Worm (Caenorhabditis elegans) whole organism, L4 larva: ENCODE data around the gene F44G4.3.
A peak's percentile ranks its signal among the peaks of the same experiment; 100 is the strongest.

Experiments used
- F10B5.3 ChIP-seq: sonication (generic microtip); optimal IDR thresholded peaks from 2 replicates; lab custom pipeline; 2016; ENCODE audit warnings: mild to moderate bottlenecking, missing genetic modification characterization, missing compliant biosample characterization
- F26F4.8 ChIP-seq: fragments of 200-800 bp; sonication (Bioruptor generic); conservative IDR thresholded peaks from 2 replicates; pipeline ENCODE4 v1.3.6; 2022; ENCODE audit warnings: missing genetic modification characterization, missing compliant biosample characterization
- F37D6.2 ChIP-seq: sonication (generic microtip); optimal IDR thresholded peaks from 2 replicates; lab custom pipeline; 2016; ENCODE audit warnings: mild to moderate bottlenecking, missing genetic modification characterization, missing compliant biosample characterization
- F49E8.2 ChIP-seq: sonication (generic microtip); optimal IDR thresholded peaks from 2 replicates; lab custom pipeline; 2016; ENCODE audit warnings: missing compliant biosample characterization, mild to moderate bottlenecking, missing genetic modification characterization, borderline replicate concordance
- R02D3.7 ChIP-seq: fragments of 150-350 bp; sonication (generic microtip); optimal IDR thresholded peaks from 3 replicates; lab custom pipeline; 2014; ENCODE audit warnings: missing biosample characterization, missing genetic modification characterization
- T20F7.1 ChIP-seq: fragments of 200-800 bp; sonication (Bioruptor generic); optimal IDR thresholded peaks from 2 replicates; lab custom pipeline; 2018; ENCODE audit warnings: mild to moderate bottlenecking, missing genetic modification characterization, missing compliant biosample characterization
- Y5F2A.4 ChIP-seq: fragments of 200-800 bp; sonication (Bioruptor generic); optimal IDR thresholded peaks from 2 replicates; lab custom pipeline; 2018; ENCODE audit warnings: mild to moderate bottlenecking, missing genetic modification characterization, missing compliant biosample characterization
- aha-1 ChIP-seq: fragments of 150-350 bp; peaks from one replicate; lab custom pipeline; 2014; ENCODE audit warnings: missing biosample characterization, missing genetic modification characterization
- aly-2 ChIP-seq: sonication (generic microtip); optimal IDR thresholded peaks from 2 replicates; lab custom pipeline; 2018; ENCODE audit warnings: missing biosample characterization, missing genetic modification characterization
- ama-1 ChIP-seq: fragments of 150-350 bp; optimal IDR thresholded peaks from 2 replicates; lab custom pipeline; 2014; ENCODE audit warnings: inconsistent platforms, mixed read lengths
- arid-1 ChIP-seq: fragments of 200-800 bp; sonication (Bioruptor generic); conservative IDR thresholded peaks from 2 replicates; pipeline ENCODE4 v1.3.6; 2022; ENCODE audit warnings: missing genetic modification reagents, missing genetic modification characterization, missing compliant biosample characterization
- ceh-62 ChIP-seq: sonication (generic microtip); optimal IDR thresholded peaks from 2 replicates; lab custom pipeline; 2017; ENCODE audit warnings: missing biosample characterization, missing genetic modification characterization
- ces-1 ChIP-seq: fragments of 150-350 bp; sonication (generic microtip); optimal IDR thresholded peaks from 4 replicates; lab custom pipeline; 2014; ENCODE audit warnings: missing biosample characterization, missing genetic modification reagents, missing genetic modification characterization
- cey-2 ChIP-seq: sonication (generic microtip); optimal IDR thresholded peaks from 3 replicates; lab custom pipeline; 2017; ENCODE audit warnings: missing genetic modification characterization, mild to moderate bottlenecking, missing compliant biosample characterization, antibody characterized with exemption, borderline replicate concordance; ENCODE audit not compliant: insufficient read depth
- ctbp-1 ChIP-seq: fragments of 200-800 bp; sonication (Bioruptor generic); IDR thresholded peaks from 2 replicates; pipeline ENCODE4 v1.3.6; 2022; ENCODE audit warnings: missing genetic modification reagents, missing genetic modification characterization, missing compliant biosample characterization
- daf-12 ChIP-seq: fragments of 150-350 bp; optimal IDR thresholded peaks from 2 replicates; lab custom pipeline; 2014; ENCODE audit warnings: missing biosample characterization, missing genetic modification reagents, missing genetic modification characterization
- daf-16 ChIP-seq, 3 experiments: sonication (generic microtip); optimal IDR thresholded peaks; 2 replicates each; lab custom pipeline; 2016 to 2017; ENCODE audit warnings: missing genetic modification characterization in 3 of 3, missing genetic modification reagents in 3 of 3, mild to moderate bottlenecking in 2 of 3, missing compliant biosample characterization in 2 of 3, missing biosample characterization in 1 of 3, moderate library complexity in 1 of 3
- dmd-6 ChIP-seq: fragments of 200-800 bp; sonication (Bioruptor generic); IDR thresholded peaks from 2 replicates; pipeline ENCODE4 v1.3.6; 2022; ENCODE audit warnings: missing genetic modification reagents, missing genetic modification characterization, missing compliant biosample characterization
- dmd-8 ChIP-seq: fragments of 200-800 bp; sonication (Bioruptor generic); IDR thresholded peaks from 2 replicates; pipeline ENCODE4 v1.3.6; 2022; ENCODE audit warnings: missing genetic modification characterization, missing compliant biosample characterization
- egl-27 ChIP-seq: sonication (generic microtip); optimal IDR thresholded peaks from 3 replicates; lab custom pipeline; 2017; ENCODE audit warnings: missing biosample characterization, missing genetic modification reagents, missing genetic modification characterization
- fkh-10 ChIP-seq: fragments of 150-350 bp; optimal IDR thresholded peaks from 2 replicates; lab custom pipeline; 2014; ENCODE audit warnings: missing biosample characterization, missing genetic modification reagents, missing genetic modification characterization
- fos-1 ChIP-seq: fragments of 150-350 bp; optimal IDR thresholded peaks from 2 replicates; lab custom pipeline; 2014; ENCODE audit warnings: missing biosample characterization, missing genetic modification characterization
- hmg-1.1 ChIP-seq: fragments of 200-800 bp; sonication (Bioruptor generic); IDR thresholded peaks from 2 replicates; pipeline ENCODE4 v1.3.6; 2022; ENCODE audit warnings: missing genetic modification reagents, missing genetic modification characterization, missing compliant biosample characterization
- lim-7 ChIP-seq: fragments of 200-800 bp; sonication (Bioruptor generic); IDR thresholded peaks from 2 replicates; pipeline ENCODE4 v1.3.6; 2022; ENCODE audit warnings: missing genetic modification characterization, missing compliant biosample characterization
- lin-1 ChIP-seq: fragments of 200-800 bp; sonication (Bioruptor generic); IDR thresholded peaks from 2 replicates; pipeline ENCODE4 v1.3.6; 2022; ENCODE audit warnings: missing genetic modification reagents, missing genetic modification characterization, missing compliant biosample characterization
- lin-13 ChIP-seq: fragments of 150-350 bp; optimal IDR thresholded peaks from 2 replicates; lab custom pipeline; 2014; ENCODE audit warnings: missing biosample characterization, missing genetic modification reagents, missing genetic modification characterization
- lin-15B ChIP-seq: fragments of 150-350 bp; sonication (generic microtip); optimal IDR thresholded peaks from 3 replicates; lab custom pipeline; 2014; ENCODE audit warnings: missing biosample characterization, missing genetic modification characterization
- lin-29 ChIP-seq: fragments of 200-800 bp; sonication (Bioruptor generic); IDR thresholded peaks from 2 replicates; pipeline ENCODE4 v1.3.6; 2022; ENCODE audit warnings: missing genetic modification reagents, missing genetic modification characterization, missing compliant biosample characterization
- lir-3 ChIP-seq: sonication (generic microtip); optimal IDR thresholded peaks from 2 replicates; lab custom pipeline; 2016; ENCODE audit warnings: mild to moderate bottlenecking, missing genetic modification characterization, missing compliant biosample characterization
- lsy-2 ChIP-seq, 2 experiments: fragments of 150-350 bp in 1 of 2; sonication (generic microtip) in 1 of 2; optimal IDR thresholded peaks; 2 replicates each; lab custom pipeline; 2014 to 2017; ENCODE audit warnings: missing biosample characterization in 2 of 2, missing genetic modification characterization in 2 of 2
- madf-5 ChIP-seq, 2 experiments: fragments of 200-800 bp; sonication (Bioruptor generic); IDR thresholded peaks; 2 replicates each; pipeline ENCODE4 v1.3.6; 2022; ENCODE audit warnings: missing compliant biosample characterization in 2 of 2, missing genetic modification characterization in 2 of 2
- madf-9 ChIP-seq: fragments of 200-800 bp; sonication (Bioruptor generic); conservative IDR thresholded peaks from 2 replicates; pipeline ENCODE4 v1.3.6; 2022; ENCODE audit warnings: missing genetic modification reagents, missing genetic modification characterization, missing compliant biosample characterization
- mdl-1 ChIP-seq, 2 experiments: fragments of 150-350 bp in 1 of 2; sonication (generic microtip) in 1 of 2; optimal IDR thresholded peaks; 2 replicates each; lab custom pipeline; 2014 to 2017; ENCODE audit warnings: missing biosample characterization in 2 of 2, missing genetic modification characterization in 2 of 2
- mdt-29 ChIP-seq: fragments of 200-800 bp; sonication (Bioruptor generic); IDR thresholded peaks from 2 replicates; pipeline ENCODE4 v1.3.6; 2022; ENCODE audit warnings: missing genetic modification reagents, missing genetic modification characterization, missing compliant biosample characterization
- mep-1 ChIP-seq: fragments of 150-350 bp; sonication (generic microtip); optimal IDR thresholded peaks from 3 replicates; lab custom pipeline; 2014; ENCODE audit warnings: missing biosample characterization, missing genetic modification characterization
- mes-2 ChIP-seq: sonication (generic microtip); optimal IDR thresholded peaks from 2 replicates; lab custom pipeline; 2016; ENCODE audit warnings: missing genotype, mild to moderate bottlenecking, missing genetic modification characterization, missing compliant biosample characterization; ENCODE audit not compliant: poor library complexity, severe bottlenecking
- mxl-2 ChIP-seq: fragments of 200-800 bp; sonication (Bioruptor generic); conservative IDR thresholded peaks from 2 replicates; pipeline ENCODE4 v1.3.6; 2022; ENCODE audit warnings: missing genetic modification reagents, missing genetic modification characterization, missing compliant biosample characterization
- mxl-3 ChIP-seq: fragments of 200-800 bp; sonication (Bioruptor generic); optimal IDR thresholded peaks from 2 replicates; lab custom pipeline; 2018; ENCODE audit warnings: mild to moderate bottlenecking, missing genetic modification characterization, missing compliant biosample characterization
- nhr-102 ChIP-seq: sonication (generic microtip); optimal IDR thresholded peaks from 2 replicates; lab custom pipeline; 2016; ENCODE audit warnings: mild to moderate bottlenecking, missing genetic modification characterization, moderate library complexity, missing compliant biosample characterization
- nhr-11 ChIP-seq: fragments of 150-350 bp; optimal IDR thresholded peaks from 2 replicates; lab custom pipeline; 2014; ENCODE audit warnings: missing biosample characterization, missing genetic modification characterization
- pqm-1 ChIP-seq: sonication (generic microtip); optimal IDR thresholded peaks from 2 replicates; lab custom pipeline; 2017; ENCODE audit warnings: missing biosample characterization, missing genetic modification characterization
- rbr-2 ChIP-seq: sonication (generic microtip); optimal IDR thresholded peaks from 2 replicates; lab custom pipeline; 2016; ENCODE audit warnings: missing genotype, missing genetic modification characterization, missing compliant biosample characterization
- sdz-12 ChIP-seq: fragments of 200-800 bp; sonication (Bioruptor generic); optimal IDR thresholded peaks from 2 replicates; lab custom pipeline; 2018; ENCODE audit warnings: mild to moderate bottlenecking, missing genetic modification characterization, missing compliant biosample characterization
- snpc-1.2 ChIP-seq: fragments of 200-800 bp; sonication (Bioruptor generic); IDR thresholded peaks from 2 replicates; pipeline ENCODE4 v1.3.6; 2022; ENCODE audit warnings: missing genetic modification reagents, missing genetic modification characterization, missing compliant biosample characterization
- tag-97 ChIP-seq: fragments of 200-800 bp; sonication (Bioruptor generic); IDR thresholded peaks from 2 replicates; pipeline ENCODE4 v1.3.6; 2022; ENCODE audit warnings: missing genetic modification characterization, missing compliant biosample characterization
- unc-39 ChIP-seq: sonication (generic microtip); optimal IDR thresholded peaks from 2 replicates; lab custom pipeline; 2017; ENCODE audit warnings: missing biosample characterization, missing genetic modification characterization
- zfp-2 ChIP-seq: sonication (generic microtip); optimal IDR thresholded peaks from 2 replicates; lab custom pipeline; 2016; ENCODE audit warnings: mild to moderate bottlenecking, missing genetic modification characterization, missing compliant biosample characterization
- zfp-3 ChIP-seq: fragments of 200-800 bp; sonication (Bioruptor generic); conservative IDR thresholded peaks from 2 replicates; pipeline ENCODE4 v1.3.6; 2022; ENCODE audit warnings: missing genetic modification reagents, missing genetic modification characterization, missing compliant biosample characterization
- zip-11 ChIP-seq: fragments of 200-800 bp; sonication (Bioruptor generic); IDR thresholded peaks from 2 replicates; pipeline ENCODE4 v1.3.6; 2022; ENCODE audit warnings: missing genetic modification characterization, missing compliant biosample characterization
- zip-2 ChIP-seq: fragments of 150-350 bp; optimal IDR thresholded peaks from 2 replicates; lab custom pipeline; 2014; ENCODE audit warnings: missing biosample characterization, missing genetic modification characterization
- ztf-11 ChIP-seq: fragments of 150-350 bp; optimal IDR thresholded peaks from 2 replicates; lab custom pipeline; 2014; ENCODE audit warnings: missing biosample characterization, missing genetic modification characterization
- ztf-7 ChIP-seq: fragments of 150-350 bp; optimal IDR thresholded peaks from 2 replicates; lab custom pipeline; 2014; ENCODE audit warnings: missing biosample characterization, missing genetic modification characterization

F44G4.3 gene

DNA sequence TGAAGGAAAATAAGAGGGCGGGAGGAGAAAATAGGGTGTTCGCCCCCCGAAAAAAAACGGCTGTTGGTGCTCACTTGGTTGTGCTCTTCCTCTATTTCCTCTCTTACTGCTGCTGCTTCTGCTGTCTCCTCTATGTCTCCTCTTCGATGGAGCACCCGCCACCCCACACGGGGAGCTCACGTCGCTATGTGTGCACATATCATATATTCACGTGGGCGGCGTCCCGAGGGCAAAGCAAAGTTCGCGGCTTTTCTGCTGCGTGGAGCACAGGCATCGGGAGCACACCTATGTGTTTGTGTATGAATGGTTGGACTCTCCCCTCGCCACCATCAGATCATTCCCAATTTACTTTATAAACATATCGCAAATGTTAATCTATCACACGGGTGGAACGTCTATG lies 15.9 kb upstream of the F44G4.3 start (continued):
- TF ChIP-seq daf-12 (tag; lab: Kevin White, UChicago): no peak
- TF ChIP-seq lim-7 (GFP tag; lab: Robert Waterston, UW): no peak
- TF ChIP-seq ctbp-1 (GFP tag; lab: Robert Waterston, UW): 0 out of 2 replicates have a peak, but pooled peaks have one; percentile 20
- TF ChIP-seq zfp-2 (tag; lab: Kevin White, UChicago): no peak
- TF ChIP-seq aha-1 (tag; lab: Kevin White, UChicago): no peak
- no peak for TF ChIP-seq madf-9 (GFP tag; lab: Robert Waterston, UW)
- no peak for TF ChIP-seq ces-1 (GFP tag; lab: Kevin White, UChicago)
- peak; percentile 21 for TF ChIP-seq mes-2 (tag; lab: Kevin White, UChicago)
- peak; percentile 65 for TF ChIP-seq mxl-3 (GFP tag; lab: Kevin White, UChicago)
- TF ChIP-seq lin-15B: no peak
- TF ChIP-seq rbr-2: no peak
- no peak for TF ChIP-seq ztf-7
- TF ChIP-seq tag-97 (GFP tag; lab: Robert Waterston, UW): no peak
- TF ChIP-seq zfp-3 (GFP tag; lab: Robert Waterston, UW): no peak
- no peak for TF ChIP-seq pqm-1 (tag; lab: Kevin White, UChicago)
- TF ChIP-seq mep-1: peak; percentile 36
- no peak for TF ChIP-seq daf-16 (GFP tag; optimal IDR thresholded peaks at IDR 0.05; lab: Kevin White, UChicago)
- no peak for TF ChIP-seq daf-16 (tag; optimal IDR thresholded peaks at IDR 0.05; lab: Kevin White, UChicago)
- TF ChIP-seq T20F7.1 (GFP tag; lab: Kevin White, UChicago): no peak
- TF ChIP-seq madf-5 (GFP tag; IDR thresholded peaks at IDR 0.05; lab: Robert Waterston, UW): no peak
- no peak for TF ChIP-seq ama-1 (lab: Kevin White, UChicago)
- TF ChIP-seq zip-2: no peak
- TF ChIP-seq lir-3 (tag; lab: Kevin White, UChicago): no peak
- TF ChIP-seq lin-1 (GFP tag; lab: Robert Waterston, UW): no peak
- no peak for TF ChIP-seq lsy-2 (tag; optimal IDR thresholded peaks at IDR 0.05; lab: Kevin White, UChicago)
- TF ChIP-seq hmg-1.1 (GFP tag; lab: Robert Waterston, UW): peak; percentile 74
- no peak for TF ChIP-seq cey-2
- TF ChIP-seq fkh-10 (GFP tag; lab: Kevin White, UChicago): no peak
- no peak for TF ChIP-seq F49E8.2 (tag; lab: Kevin White, UChicago)
- TF ChIP-seq F26F4.8 (GFP tag; lab: Robert Waterston, UW): no peak
- no peak for TF ChIP-seq snpc-1.2 (GFP tag; lab: Robert Waterston, UW)
- TF ChIP-seq nhr-102: no peak
- TF ChIP-seq ceh-62 (tag; lab: Kevin White, UChicago): no peak
- peak; percentile 5 for TF ChIP-seq nhr-11 (tag; lab: Kevin White, UChicago)
- no peak for TF ChIP-seq ztf-11
- TF ChIP-seq dmd-6: peak; percentile 34
- no peak for TF ChIP-seq fos-1 (tag; lab: Kevin White, UChicago)
- TF ChIP-seq mxl-2 (GFP tag; lab: Robert Waterston, UW): no peak
- no peak for TF ChIP-seq Y5F2A.4 (GFP tag; lab: Kevin White, UChicago)
- no peak for TF ChIP-seq unc-39 (tag; lab: Kevin White, UChicago)
- TF ChIP-seq F10B5.3: no peak
- TF ChIP-seq egl-27 (tag; lab: Kevin White, UChicago): no peak
- TF ChIP-seq dmd-8 (GFP tag; lab: Robert Waterston, UW): no peak
- no peak for TF ChIP-seq lin-29 (GFP tag; lab: Robert Waterston, UW)
- TF ChIP-seq mdt-29: no peak
- TF ChIP-seq zip-11 (GFP tag; lab: Robert Waterston, UW): no peak
- TF ChIP-seq R02D3.7 (tag; lab: Kevin White, UChicago): no peak
- TF ChIP-seq F37D6.2: no peak
- no peak for TF ChIP-seq lin-13 (GFP tag; lab: Kevin White, UChicago)
- TF ChIP-seq sdz-12 (GFP tag; lab: Kevin White, UChicago): no peak
- no peak for TF ChIP-seq aly-2 (tag; lab: Kevin White, UChicago)
- no peak for TF ChIP-seq arid-1
- TF ChIP-seq mdl-1 (tag; optimal IDR thresholded peaks at IDR 0.05; lab: Kevin White, UChicago): peak in 1 of 2 experiments; percentile 54
